Fruit fly (Drosophila melanogaster) whole organism, prepupa: ENCODE measurements around the gene Gbs-76A.

Source experiments
- Blimp-1 ChIP-seq: fragments of 200-800 bp; sonication (Bioruptor generic); optimal IDR thresholded peaks from 3 replicates; lab custom pipeline; 2017; ENCODE audit warnings: missing biosample characterization, missing genetic modification characterization, mild to moderate bottlenecking, moderate library complexity, missing genetic modification reagents
- CG10631 ChIP-seq: fragments of 200-800 bp; sonication (Bioruptor generic); optimal IDR thresholded peaks from 2 replicates; lab custom pipeline; 2016; ENCODE audit warnings: missing biosample characterization, missing genetic modification characterization
- CG10669 ChIP-seq: fragments of 200-800 bp; sonication (Bioruptor generic); optimal IDR thresholded peaks from 3 replicates; lab custom pipeline; 2018; ENCODE audit warnings: missing biosample characterization, mild to moderate bottlenecking, missing genetic modification characterization, moderate library complexity
- CG11294 ChIP-seq: fragments of 200-800 bp; sonication (Bioruptor generic); IDR thresholded peaks from 2 replicates; pipeline ENCODE4 v1.3.6; 2022; ENCODE audit warnings: missing biosample characterization, missing genetic modification characterization
- CG11762 ChIP-seq: fragments of 200-800 bp; sonication (Bioruptor generic); optimal IDR thresholded peaks from 3 replicates; lab custom pipeline; 2016; ENCODE audit warnings: missing biosample characterization, missing genetic modification characterization; ENCODE audit not compliant: insufficient read depth
- CG11902 ChIP-seq: fragments of 200-800 bp; sonication (Bioruptor generic); optimal IDR thresholded peaks from 3 replicates; lab custom pipeline; 2016; ENCODE audit warnings: missing biosample characterization, missing genetic modification characterization
- CG15336 ChIP-seq: fragments of 200-800 bp; sonication (Bioruptor generic); IDR thresholded peaks from 2 replicates; pipeline ENCODE4 v1.3.6; 2022; ENCODE audit warnings: missing biosample characterization, missing genetic modification characterization
- CG16779 ChIP-seq: fragments of 200-800 bp; sonication (Bioruptor generic); optimal IDR thresholded peaks from 3 replicates; lab custom pipeline; 2017; ENCODE audit warnings: missing biosample characterization, mild to moderate bottlenecking, missing genetic modification characterization
- CG31627 ChIP-seq: fragments of 200-800 bp; sonication (Bioruptor generic); optimal IDR thresholded peaks from 3 replicates; lab custom pipeline; 2016; ENCODE audit warnings: missing biosample characterization, missing genetic modification characterization
- CG34406 ChIP-seq: fragments of 200-800 bp; sonication (Bioruptor generic); optimal IDR thresholded peaks from 3 replicates; lab custom pipeline; 2016; ENCODE audit warnings: missing biosample characterization, missing genetic modification characterization
- CG3919 ChIP-seq: fragments of 200-800 bp; sonication (Bioruptor generic); optimal IDR thresholded peaks from 3 replicates; lab custom pipeline; 2016; ENCODE audit warnings: missing biosample characterization, missing genetic modification characterization
- CG4318 ChIP-seq: fragments of 200-800 bp; sonication (Bioruptor generic); optimal IDR thresholded peaks from 3 replicates; lab custom pipeline; 2017; ENCODE audit warnings: missing biosample characterization, mild to moderate bottlenecking, missing genetic modification characterization
- CG6163 ChIP-seq: fragments of 200-800 bp; sonication (Bioruptor generic); IDR thresholded peaks from 3 replicates; pipeline ENCODE4 v1.3.6; 2022; ENCODE audit warnings: missing biosample characterization, missing genetic modification characterization
- CG6276 ChIP-seq: fragments of 200-800 bp; sonication (Bioruptor generic); optimal IDR thresholded peaks from 2 replicates; lab custom pipeline; 2017; ENCODE audit warnings: missing biosample characterization, mild to moderate bottlenecking, missing genetic modification characterization
- CG6792 ChIP-seq: fragments of 200-800 bp; sonication (Bioruptor generic); optimal IDR thresholded peaks from 3 replicates; lab custom pipeline; 2016; ENCODE audit warnings: missing biosample characterization, missing genetic modification characterization
- CG6808 ChIP-seq: fragments of 200-800 bp; sonication (Bioruptor generic); optimal IDR thresholded peaks from 3 replicates; lab custom pipeline; 2017; ENCODE audit warnings: missing biosample characterization, missing genetic modification characterization, mild to moderate bottlenecking, moderate library complexity, missing genetic modification reagents
- CG6854 ChIP-seq: fragments of 200-800 bp; sonication (Bioruptor generic); optimal IDR thresholded peaks from 2 replicates; lab custom pipeline; 2017; ENCODE audit warnings: missing biosample characterization, mild to moderate bottlenecking, missing genetic modification characterization
- CG7368 ChIP-seq: fragments of 200-800 bp; sonication (Bioruptor generic); optimal IDR thresholded peaks from 3 replicates; lab custom pipeline; 2016; ENCODE audit warnings: missing biosample characterization, missing genetic modification characterization
- CG8119 ChIP-seq: fragments of 200-800 bp; sonication (Bioruptor generic); IDR thresholded peaks from 3 replicates; pipeline ENCODE4 v1.3.6; 2022; ENCODE audit warnings: missing biosample characterization, missing genetic modification characterization
- CG8319 ChIP-seq: fragments of 200-800 bp; sonication (Bioruptor generic); optimal IDR thresholded peaks from 3 replicates; lab custom pipeline; 2016; ENCODE audit warnings: missing biosample characterization, missing genetic modification characterization
- CG8632 ChIP-seq: fragments of 200-800 bp; sonication (Bioruptor generic); optimal IDR thresholded peaks from 3 replicates; lab custom pipeline; 2016; ENCODE audit warnings: missing biosample characterization, missing genetic modification characterization
- CG9139 ChIP-seq: fragments of 200-800 bp; sonication (Bioruptor generic); optimal IDR thresholded peaks from 3 replicates; lab custom pipeline; 2017; ENCODE audit warnings: missing biosample characterization, mild to moderate bottlenecking, missing genetic modification characterization
- Eip75B ChIP-seq: fragments of 200-800 bp; sonication (Bioruptor generic); optimal IDR thresholded peaks from 3 replicates; lab custom pipeline; 2016; ENCODE audit warnings: missing biosample characterization, missing genetic modification characterization
- Eip78C ChIP-seq: fragments of 200-800 bp; sonication (Bioruptor generic); peaks from one replicate; lab custom pipeline; 2016; ENCODE audit warnings: missing biosample characterization, missing genetic modification characterization
- Ets21C ChIP-seq: fragments of 200-800 bp; sonication (Bioruptor generic); optimal IDR thresholded peaks from 3 replicates; lab custom pipeline; 2016; ENCODE audit warnings: missing biosample characterization, missing genetic modification characterization
- Ets96B ChIP-seq: fragments of 200-800 bp; optimal IDR thresholded peaks from 2 replicates; lab custom pipeline; 2019; ENCODE audit warnings: missing biosample characterization, mild to moderate bottlenecking, missing genetic modification characterization, moderate library complexity
- Gug ChIP-seq: fragments of 200-800 bp; sonication (Bioruptor generic); IDR thresholded peaks from 2 replicates; pipeline ENCODE4 v1.3.6; 2022; ENCODE audit warnings: missing biosample characterization, missing genetic modification characterization
- Hr38 ChIP-seq: sonication (Bioruptor generic); optimal IDR thresholded peaks from 2 replicates; lab custom pipeline; 2016; ENCODE audit warnings: missing biosample characterization, missing genetic modification characterization
- Hr39 ChIP-seq: fragments of 200-800 bp; sonication (Bioruptor generic); optimal IDR thresholded peaks from 2 replicates; lab custom pipeline; 2016; ENCODE audit warnings: missing biosample characterization, missing genetic modification characterization
- Hr4 ChIP-seq: fragments of 200-800 bp; sonication (Bioruptor generic); optimal IDR thresholded peaks from 3 replicates; lab custom pipeline; 2016; ENCODE audit warnings: missing biosample characterization, missing genetic modification characterization
- Lpt ChIP-seq: fragments of 200-800 bp; sonication (Bioruptor generic); optimal IDR thresholded peaks from 3 replicates; lab custom pipeline; 2016; ENCODE audit warnings: missing biosample characterization, missing genetic modification characterization
- Met ChIP-seq: fragments of 200-800 bp; sonication (Bioruptor generic); optimal IDR thresholded peaks from 3 replicates; lab custom pipeline; 2016; ENCODE audit warnings: missing biosample characterization, missing genetic modification characterization
- OdsH ChIP-seq: fragments of 200-800 bp; sonication (Bioruptor generic); optimal IDR thresholded peaks from 3 replicates; lab custom pipeline; 2016; ENCODE audit warnings: missing biosample characterization, missing genetic modification characterization
- Smox ChIP-seq: fragments of 200-800 bp; sonication (Bioruptor generic); optimal IDR thresholded peaks from 3 replicates; lab custom pipeline; 2016; ENCODE audit warnings: missing biosample characterization, missing genetic modification characterization
- Sox102F ChIP-seq: fragments of 200-800 bp; sonication (Bioruptor generic); optimal IDR thresholded peaks from 2 replicates; lab custom pipeline; 2016; ENCODE audit warnings: missing biosample characterization, mild to moderate bottlenecking, missing genetic modification characterization
- Sox14 ChIP-seq: fragments of 200-800 bp; sonication (Bioruptor generic); optimal IDR thresholded peaks from 3 replicates; lab custom pipeline; 2016; ENCODE audit warnings: missing biosample characterization, missing genetic modification characterization
- Sox15 ChIP-seq: fragments of 200-800 bp; sonication (Bioruptor generic); optimal IDR thresholded peaks from 3 replicates; lab custom pipeline; 2016; ENCODE audit warnings: missing biosample characterization, missing genetic modification characterization
- achi ChIP-seq: fragments of 200-800 bp; sonication (Bioruptor generic); optimal IDR thresholded peaks from 3 replicates; lab custom pipeline; 2016; ENCODE audit warnings: missing biosample characterization, missing genetic modification characterization
- acj6 ChIP-seq: fragments of 200-800 bp; sonication (Bioruptor generic); optimal IDR thresholded peaks from 3 replicates; lab custom pipeline; 2016; ENCODE audit warnings: missing biosample characterization, missing genetic modification characterization
- cyc ChIP-seq: fragments of 200-800 bp; sonication (Bioruptor generic); optimal IDR thresholded peaks from 3 replicates; lab custom pipeline; 2016; ENCODE audit warnings: missing biosample characterization, missing genetic modification characterization
- dac ChIP-seq: fragments of 200-800 bp; sonication (Bioruptor generic); optimal IDR thresholded peaks from 2 replicates; lab custom pipeline; 2017; ENCODE audit warnings: missing biosample characterization, mild to moderate bottlenecking, missing genetic modification characterization
- eg ChIP-seq: fragments of 200-800 bp; sonication (Bioruptor generic); IDR thresholded peaks from 3 replicates; pipeline ENCODE4 v1.3.6; 2022; ENCODE audit warnings: missing biosample characterization, missing genetic modification characterization
- esn ChIP-seq: fragments of 200-800 bp; sonication (Bioruptor generic); optimal IDR thresholded peaks from 2 replicates; lab custom pipeline; 2016; ENCODE audit warnings: missing biosample characterization, mild to moderate bottlenecking, missing genetic modification characterization, moderate library complexity
- fd59A ChIP-seq: fragments of 200-800 bp; sonication (Bioruptor generic); optimal IDR thresholded peaks from 2 replicates; lab custom pipeline; 2017; ENCODE audit warnings: missing biosample characterization, mild to moderate bottlenecking, missing genetic modification characterization, missing genetic modification reagents
- fd85E ChIP-seq: fragments of 200-800 bp; sonication (Bioruptor generic); optimal IDR thresholded peaks from 3 replicates; lab custom pipeline; 2016; ENCODE audit warnings: missing biosample characterization, missing genetic modification characterization
- fkh ChIP-seq: fragments of 200-800 bp; sonication (Bioruptor generic); optimal IDR thresholded peaks from 3 replicates; lab custom pipeline; 2017; ENCODE audit warnings: missing biosample characterization, mild to moderate bottlenecking, missing genetic modification characterization, moderate library complexity
- lz ChIP-seq: fragments of 200-800 bp; sonication (Bioruptor generic); optimal IDR thresholded peaks from 3 replicates; lab custom pipeline; 2016; ENCODE audit warnings: missing biosample characterization, missing genetic modification characterization
- net ChIP-seq: fragments of 200-800 bp; sonication (Bioruptor generic); optimal IDR thresholded peaks from 3 replicates; lab custom pipeline; 2016; ENCODE audit warnings: missing biosample characterization, missing genetic modification characterization
- pdm3 ChIP-seq: fragments of 200-800 bp; sonication (Bioruptor generic); optimal IDR thresholded peaks from 3 replicates; lab custom pipeline; 2016; ENCODE audit warnings: missing biosample characterization, missing genetic modification characterization
- salr ChIP-seq, 2 experiments: fragments of 200-800 bp; sonication (Bioruptor generic); optimal IDR thresholded peaks; 3 replicates each; lab custom pipeline; 2016 to 2018; ENCODE audit warnings: missing biosample characterization in 2 of 2, missing genetic modification characterization in 2 of 2, mild to moderate bottlenecking in 1 of 2
- ss ChIP-seq, 2 experiments: fragments of 200-800 bp; sonication (Bioruptor generic); optimal IDR thresholded peaks; 2 replicates in 1 of 2; 3 replicates in 1 of 2; lab custom pipeline; 2017 to 2018; ENCODE audit warnings: mild to moderate bottlenecking in 2 of 2, missing biosample characterization in 2 of 2, missing genetic modification characterization in 2 of 2, moderate library complexity in 1 of 2
- svp ChIP-seq: fragments of 200-800 bp; sonication (Bioruptor generic); peaks from one replicate; lab custom pipeline; 2016; ENCODE audit warnings: missing biosample characterization, missing genetic modification characterization
- topi ChIP-seq: fragments of 200-800 bp; sonication (Bioruptor generic); optimal IDR thresholded peaks from 3 replicates; lab custom pipeline; 2016; ENCODE audit warnings: missing biosample characterization, missing genetic modification characterization

The Gbs-76A gene

DNA sequence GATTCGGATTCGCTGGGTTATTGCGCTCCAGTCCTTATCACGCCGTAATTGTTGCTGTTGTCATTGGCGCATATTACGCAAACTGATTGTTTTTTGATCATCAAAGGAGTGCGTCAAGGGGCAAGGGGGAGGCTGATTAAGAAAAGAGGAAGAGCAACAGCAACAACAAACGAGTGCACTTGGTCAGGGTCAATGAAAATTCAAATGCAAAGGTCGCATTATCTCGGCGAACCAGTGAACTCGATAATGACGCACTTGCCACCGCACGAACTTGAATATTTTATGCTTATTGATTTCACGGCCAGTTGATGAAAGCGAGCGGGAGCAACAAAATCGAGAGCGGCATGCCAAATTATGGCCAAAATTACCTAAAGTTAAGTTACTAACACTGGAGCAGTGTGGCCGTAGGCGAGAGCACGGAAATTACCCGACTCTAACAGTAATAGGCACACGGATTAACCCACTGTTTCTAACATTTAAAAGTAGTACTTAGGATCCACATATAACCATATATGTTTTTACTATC lies 32.2 kb downstream of the Gbs-76A start, which contains the start of gene nes:
nes (minus strand) TSS at position 402 of the 526 bp plus-strand sequence.
- TF ChIP-seq Sox14 (peak; percentile 16), pdm3 (GFP tag; lab: Kevin White, UChicago) (no peak), CG3919 (GFP tag; lab: Kevin White, UChicago) (no peak), CG6276 (GFP tag; lab: Kevin White, UChicago) (no peak), Sox15 (GFP tag; lab: Kevin White, UChicago) (no peak), CG16779 (tag; lab: Kevin White, UChicago) (no peak), Ets21C (no peak), CG8119 (GFP tag; lab: Robert Waterston, UW) (no peak), acj6 (GFP tag; lab: Kevin White, UChicago) (no peak), Blimp-1 (GFP tag; lab: Kevin White, UChicago) (no peak), net (GFP tag; lab: Kevin White, UChicago) (no peak), Hr38 (GFP tag; lab: Kevin White, UChicago) (no peak), fd85E (GFP tag; lab: Kevin White, UChicago) (no peak), Met (GFP tag; lab: Kevin White, UChicago) (no peak), CG11902 (GFP tag; lab: Kevin White, UChicago) (no peak), CG15336 (no peak), achi (GFP tag; lab: Kevin White, UChicago) (no peak), Eip75B (GFP tag; lab: Kevin White, UChicago) (peak; percentile 47), CG8632 (GFP tag; lab: Kevin White, UChicago) (no peak), Hr4 (GFP tag; lab: Kevin White, UChicago) (no peak), CG31627 (GFP tag; lab: Kevin White, UChicago) (peak; percentile 38), CG10631 (no peak), Hr39 (GFP tag; lab: Kevin White, UChicago) (peak; percentile 12), fd59A (GFP tag; lab: Kevin White, UChicago) (no peak), svp (GFP tag; lab: Kevin White, UChicago) (peak; percentile 98), Lpt (no peak), salr (GFP tag; optimal IDR thresholded peaks at IDR 0.05; lab: Kevin White, UChicago) (no peak), CG11294 (no peak), fkh (GFP tag; lab: Kevin White, UChicago) (no peak), Sox102F (GFP tag; lab: Kevin White, UChicago) (no peak), OdsH (GFP tag; lab: Kevin White, UChicago) (no peak), Eip78C (GFP tag; lab: Kevin White, UChicago) (peak; percentile 68), lz (GFP tag; lab: Kevin White, UChicago) (no peak), Ets96B (tag; lab: Kevin White, UChicago) (no peak), CG10669 (GFP tag; lab: Kevin White, UChicago) (no peak), CG6808 (GFP tag; lab: Kevin White, UChicago) (no peak), cyc (GFP tag; lab: Kevin White, UChicago) (peak; percentile 22), Gug (no peak), CG6163 (peak; percentile 53; the same call in 1 of the 3 replicates), CG4318 (GFP tag; lab: Kevin White, UChicago) (no peak), ss (GFP tag; optimal IDR thresholded peaks at IDR 0.05; lab: Kevin White, UChicago) (no peak), eg (GFP tag; lab: Robert Waterston, UW) (peak; percentile 25; the same call in 1 of the 3 replicates), Smox (no peak), CG6792 (GFP tag; lab: Kevin White, UChicago) (no peak), CG34406 (GFP tag; lab: Kevin White, UChicago) (no peak), CG8319 (GFP tag; lab: Kevin White, UChicago) (no peak), dac (GFP tag; lab: Kevin White, UChicago) (no peak), CG9139 (no peak), CG11762 (GFP tag; lab: Kevin White, UChicago) (no peak), topi (GFP tag; lab: Kevin White, UChicago) (no peak), esn (GFP tag; lab: Kevin White, UChicago) (no peak), CG7368 (no peak), CG6854 (GFP tag; lab: Kevin White, UChicago) (peak; percentile 54)
